Worm (Caenorhabditis elegans): Measurements from ENCODE around the gene R01B10.3.

Gene R01B10.3

DNA sequence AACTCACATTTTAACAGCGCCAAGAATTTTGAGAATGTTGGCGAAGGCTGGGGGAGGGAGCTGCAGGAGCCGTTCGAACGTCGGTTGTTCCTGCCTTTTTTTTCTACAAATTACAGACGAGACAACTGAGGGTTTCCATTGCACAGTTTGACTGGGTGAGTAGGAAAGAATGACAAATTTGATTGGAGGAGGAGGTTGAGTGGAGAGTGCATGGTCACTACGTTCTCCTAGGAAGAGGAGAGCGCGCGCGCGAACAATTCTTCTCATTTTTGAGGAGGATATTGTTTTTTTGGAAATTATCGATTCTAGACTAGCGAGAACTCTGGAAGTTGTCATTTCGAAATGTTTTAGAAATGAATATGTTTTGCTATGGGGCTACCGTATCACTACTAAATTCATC is 10.2 kb downstream of the R01B10.3 start, which contains the start of gene dhs-17:
dhs-17 (minus strand) TSS at position 101 of the 400 bp plus-strand sequence.
- no peak for TF ChIP-seq drap-1 (GFP tag; optimal IDR thresholded peaks at IDR 0.05)
- TF ChIP-seq lsy-2 (tag; optimal IDR thresholded peaks at IDR 0.05) = no peak
- no peak for TF ChIP-seq ceh-39 (tag; optimal IDR thresholded peaks at IDR 0.05)
- no peak for TF ChIP-seq unc-62 (GFP tag; optimal IDR thresholded peaks at IDR 0.05)
- TF ChIP-seq nhr-237 (tag; optimal IDR thresholded peaks at IDR 0.05) = no peak
- TF ChIP-seq elt-3 (tag; optimal IDR thresholded peaks at IDR 0.05) = no peak
- no peak for TF ChIP-seq hlh-1 (tag; optimal IDR thresholded peaks at IDR 0.05)
- no peak for TF ChIP-seq pha-4 (tag; optimal IDR thresholded peaks at IDR 0.05)

DNA sequence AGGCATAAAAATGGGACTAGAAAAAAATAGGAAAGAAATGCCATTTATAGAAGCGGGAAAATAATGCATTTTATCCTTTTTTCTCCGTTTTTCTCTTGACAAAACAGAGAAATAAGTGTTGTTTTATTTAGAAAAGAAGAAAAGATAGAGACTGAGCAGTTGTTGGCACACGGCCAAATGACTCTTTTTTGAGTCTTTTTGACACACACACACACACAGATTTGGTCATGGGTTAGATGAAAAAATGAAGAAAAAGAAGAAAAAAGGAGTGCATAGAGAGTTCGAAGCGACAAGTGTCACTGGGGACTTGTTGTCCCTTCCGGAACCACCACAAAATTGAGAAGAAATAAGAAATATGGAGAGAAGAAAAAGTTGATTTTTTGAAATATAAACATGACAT is 11.4 kb downstream of the R01B10.3 start:
- TF ChIP-seq ztf-11 (tag; optimal IDR thresholded peaks at IDR 0.05) (no peak), ces-1 (GFP tag; optimal IDR thresholded peaks at IDR 0.05) (peak; percentile 22), elt-3 (tag; optimal IDR thresholded peaks at IDR 0.05) (no peak)

DNA sequence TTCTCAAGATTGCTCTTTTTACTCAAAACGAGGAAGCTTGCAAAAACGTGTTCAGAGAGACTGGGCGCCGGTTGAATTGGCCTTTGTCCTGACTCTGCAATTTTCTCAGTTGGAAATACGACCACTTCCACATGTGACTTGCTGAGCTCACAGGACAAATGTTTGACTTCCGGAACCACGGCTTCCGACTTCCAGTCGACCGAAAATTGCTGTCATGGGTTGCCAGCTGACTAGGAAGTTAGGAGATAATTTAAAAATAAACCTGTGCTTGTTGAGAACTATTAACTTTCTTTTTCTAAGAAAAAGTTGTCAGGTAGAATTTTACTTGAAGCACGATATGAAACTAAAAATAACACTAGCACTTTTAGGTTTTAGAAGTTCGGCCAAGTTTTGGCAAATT is 13.3 kb downstream of the R01B10.3 start:
- no peak for TF ChIP-seq sem-2 (GFP tag; optimal IDR thresholded peaks at IDR 0.05)
- no peak for TF ChIP-seq mep-1 (tag; optimal IDR thresholded peaks at IDR 0.05)
- no peak for TF ChIP-seq drap-1 (GFP tag; optimal IDR thresholded peaks at IDR 0.05)
- no peak for TF ChIP-seq hlh-1 (tag; optimal IDR thresholded peaks at IDR 0.05)
- TF ChIP-seq ces-1 (GFP tag; optimal IDR thresholded peaks at IDR 0.05) = no peak
- TF ChIP-seq snpc-4 (tag; optimal IDR thresholded peaks at IDR 0.05) = no peak
- no peak for TF ChIP-seq flh-1 (GFP tag; optimal IDR thresholded peaks at IDR 0.05)
- TF ChIP-seq ztf-11 (tag; optimal IDR thresholded peaks at IDR 0.05) = no peak
- TF ChIP-seq M03D4.4 (tag; optimal IDR thresholded peaks at IDR 0.05) = no peak
- TF ChIP-seq cnd-1 (tag; optimal IDR thresholded peaks at IDR 0.05) = no peak
- TF ChIP-seq ham-2 (GFP tag; optimal IDR thresholded peaks at IDR 0.05) = no peak
- TF ChIP-seq lsy-2 (tag; optimal IDR thresholded peaks at IDR 0.05) = no peak
- no peak for TF ChIP-seq elt-3 (tag; optimal IDR thresholded peaks at IDR 0.05)
- no peak for TF ChIP-seq blmp-1 (tag; optimal IDR thresholded peaks at IDR 0.05)
- no peak for TF ChIP-seq unc-120 (tag; optimal IDR thresholded peaks at IDR 0.05; ENCODE audit: poor library complexity, severe bottlenecking)

DNA sequence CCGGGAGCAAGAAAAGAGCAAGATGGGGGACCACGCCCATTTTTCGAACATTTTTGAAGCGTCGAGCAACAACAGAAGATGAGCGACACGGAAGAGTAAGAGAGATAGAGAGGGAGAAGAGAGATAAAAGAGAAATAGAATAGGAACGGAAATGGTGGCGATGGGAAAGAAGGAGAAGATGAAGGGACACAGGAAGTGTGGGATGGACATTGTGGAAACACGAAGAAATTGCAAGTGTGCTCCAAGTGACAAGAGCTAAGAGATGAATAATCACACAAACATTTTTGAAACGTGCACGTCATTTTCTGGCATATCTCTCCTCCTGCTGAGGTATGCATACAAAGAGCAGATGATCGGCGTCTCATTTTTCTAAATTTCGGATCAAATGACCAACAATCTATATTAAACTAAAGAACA is 14.4 kb downstream of the R01B10.3 start:
- TF ChIP-seq unc-120 (tag; optimal IDR thresholded peaks at IDR 0.05; ENCODE audit: poor library complexity, severe bottlenecking) = peak; percentile 94
- TF ChIP-seq unc-62 (GFP tag; optimal IDR thresholded peaks at IDR 0.05) = peak; percentile 93
- TF ChIP-seq hlh-1 (tag; optimal IDR thresholded peaks at IDR 0.05) = peak; percentile 48
- TF ChIP-seq sptf-1 (tag; optimal IDR thresholded peaks at IDR 0.05) = peak; percentile 37
- no peak for TF ChIP-seq unc-39 (tag; optimal IDR thresholded peaks at IDR 0.05)

DNA sequence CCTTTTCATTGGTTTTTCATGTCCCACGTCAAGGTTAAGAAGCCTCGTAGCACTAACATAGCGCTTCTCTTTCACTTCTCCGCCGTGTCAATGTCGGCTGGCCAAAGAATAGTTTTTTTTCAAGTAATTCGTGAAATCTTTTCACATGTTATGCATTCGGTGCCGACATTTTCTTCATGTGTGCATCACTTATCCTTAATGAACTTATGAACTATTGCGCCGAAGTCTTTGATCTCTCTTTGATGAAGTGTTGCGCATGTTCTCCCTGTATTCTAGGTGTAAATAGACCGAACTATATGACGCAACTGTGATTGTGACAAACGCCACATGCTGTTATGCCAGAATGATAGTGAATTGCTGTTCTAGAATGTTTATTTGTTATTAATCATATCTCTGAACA is 22.9 kb downstream of the R01B10.3 start:
- TF ChIP-seq nhr-28 (tag; optimal IDR thresholded peaks at IDR 0.05) (no peak), tbx-8 (GFP tag; optimal IDR thresholded peaks at IDR 0.05) (no peak), zip-8 (tag; optimal IDR thresholded peaks at IDR 0.05) (peak; percentile 26), nhr-237 (tag; optimal IDR thresholded peaks at IDR 0.05) (no peak), nhr-2 (tag; optimal IDR thresholded peaks at IDR 0.05) (peak; percentile 28)

DNA sequence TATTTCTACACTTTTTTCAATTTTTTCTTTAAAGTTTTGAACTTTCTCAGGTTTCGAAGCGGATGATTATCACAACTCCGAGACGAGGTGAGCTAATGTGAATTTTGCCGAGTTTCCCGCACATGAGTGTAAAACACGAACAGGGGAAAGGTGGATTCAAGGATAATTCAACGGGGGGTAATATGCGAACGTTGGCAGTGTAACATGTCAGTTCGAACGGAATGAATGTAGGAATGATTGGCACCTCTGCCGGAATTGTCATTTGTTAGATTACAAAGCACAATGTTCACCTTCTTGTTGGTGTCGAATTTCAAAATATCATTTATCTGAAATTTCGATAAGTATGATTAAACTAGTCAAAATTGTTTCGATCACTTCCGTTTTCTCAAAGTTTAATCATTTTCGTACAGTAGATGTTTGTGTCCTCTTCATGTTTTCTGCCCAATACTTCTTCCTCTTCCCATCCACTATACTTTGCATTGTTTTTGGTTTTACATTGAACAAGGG is 25.9 kb downstream of the R01B10.3 start, which contains the start of gene picc-1:
picc-1 (plus strand) TSS at position 51 of the 507 bp plus-strand sequence.
- no peak for TF ChIP-seq nhr-2 (tag; optimal IDR thresholded peaks at IDR 0.05)
- peak; percentile 94 for TF ChIP-seq unc-62 (GFP tag; optimal IDR thresholded peaks at IDR 0.05)
- TF ChIP-seq tbx-8 (GFP tag; optimal IDR thresholded peaks at IDR 0.05) = no peak
- TF ChIP-seq mab-5 (tag; optimal IDR thresholded peaks at IDR 0.05) = no peak
- TF ChIP-seq mep-1 (tag; optimal IDR thresholded peaks at IDR 0.05) = no peak
- TF ChIP-seq M03D4.4 (tag; optimal IDR thresholded peaks at IDR 0.05) = no peak
- TF ChIP-seq unc-39 (tag; optimal IDR thresholded peaks at IDR 0.05) = no peak
- TF ChIP-seq ces-1 (GFP tag; optimal IDR thresholded peaks at IDR 0.05) = no peak
- TF ChIP-seq ceh-83 (GFP tag; optimal IDR thresholded peaks at IDR 0.05) = no peak
- TF ChIP-seq nhr-76 (tag; optimal IDR thresholded peaks at IDR 0.05) = no peak
- peak; percentile 28 for TF ChIP-seq unc-120 (tag; optimal IDR thresholded peaks at IDR 0.05; ENCODE audit: poor library complexity, severe bottlenecking)
- peak; percentile 36 for TF ChIP-seq hlh-1 (tag; optimal IDR thresholded peaks at IDR 0.05)

DNA sequence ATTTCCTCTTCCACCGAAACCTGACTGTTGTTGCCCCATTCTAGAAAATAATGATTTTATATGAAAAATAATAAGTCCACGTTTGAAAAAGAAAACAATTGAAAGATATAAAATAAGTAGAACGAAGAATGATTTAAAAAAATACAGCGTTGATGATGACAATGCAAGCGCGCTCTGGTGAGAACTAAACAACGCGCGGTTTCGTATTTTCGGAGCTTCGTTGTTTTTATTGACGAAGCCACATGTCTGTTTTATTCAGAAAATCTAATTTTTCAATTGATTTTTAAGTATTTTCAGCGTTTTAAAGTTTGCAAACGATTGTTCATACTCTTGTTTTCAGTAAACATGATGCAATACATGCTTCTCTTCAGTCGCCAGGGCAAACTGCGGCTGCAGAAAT is 27.3 kb downstream of the R01B10.3 start, which contains the start of the genes rpt-2 and aps-1:
rpt-2 (minus strand) TSS at position 40 of the 400 bp plus-strand sequence.
aps-1 (plus strand) TSS at position 341 of the 400 bp plus-strand sequence.
- TF ChIP-seq nhr-12 (tag; optimal IDR thresholded peaks at IDR 0.05) (no peak), ceh-39 (tag; optimal IDR thresholded peaks at IDR 0.05) (peak; percentile 24), blmp-1 (tag; optimal IDR thresholded peaks at IDR 0.05) (no peak), unc-39 (tag; optimal IDR thresholded peaks at IDR 0.05) (no peak), ceh-43 (GFP tag; optimal IDR thresholded peaks at IDR 0.05) (no peak), nhr-2 (tag; optimal IDR thresholded peaks at IDR 0.05) (peak; percentile 5), nhr-237 (tag; optimal IDR thresholded peaks at IDR 0.05) (peak; percentile 57), unc-120 (tag; optimal IDR thresholded peaks at IDR 0.05; ENCODE audit: poor library complexity, severe bottlenecking) (no peak), sem-2 (GFP tag; optimal IDR thresholded peaks at IDR 0.05) (no peak), bed-3 (GFP tag; optimal IDR thresholded peaks at IDR 0.05) (no peak), nhr-76 (tag; optimal IDR thresholded peaks at IDR 0.05) (no peak), elt-1 (tag; optimal IDR thresholded peaks at IDR 0.05; ENCODE audit: borderline replicate concordance, insufficient read depth) (no peak), lin-32 (GFP tag; optimal IDR thresholded peaks at IDR 0.05) (no peak), lin-13 (tag; optimal IDR thresholded peaks at IDR 0.05) (peak; percentile 85), mep-1 (tag; optimal IDR thresholded peaks at IDR 0.05) (peak; percentile 84), ces-1 (GFP tag; optimal IDR thresholded peaks at IDR 0.05) (peak; percentile 64), mls-2 (tag; optimal IDR thresholded peaks at IDR 0.05) (no peak), ham-2 (GFP tag; optimal IDR thresholded peaks at IDR 0.05) (no peak), hlh-1 (tag; optimal IDR thresholded peaks at IDR 0.05) (peak; percentile 73), mab-5 (tag; optimal IDR thresholded peaks at IDR 0.05) (peak; percentile 73), zip-8 (tag; optimal IDR thresholded peaks at IDR 0.05) (no peak)
